Worm (Caenorhabditis elegans) whole organism, L4/young adult: ENCODE results near the gene tag-293.

Experiments used
- W03F9.2 ChIP-seq: fragments of 150-350 bp; optimal IDR thresholded peaks from 2 replicates; lab custom pipeline; 2014; ENCODE audit warnings: missing biosample characterization, missing genetic modification characterization
- dao-5 ChIP-seq: sonication (generic microtip); optimal IDR thresholded peaks from 2 replicates; lab custom pipeline; 2016; ENCODE audit warnings: missing genotype, missing genetic modification characterization, moderate library complexity, missing compliant biosample characterization
- him-1 ChIP-seq: sonication (generic microtip); optimal IDR thresholded peaks from 2 replicates; lab custom pipeline; 2016; ENCODE audit warnings: missing genotype, missing genetic modification reagents, missing genetic modification characterization, missing compliant biosample characterization

DNA sequence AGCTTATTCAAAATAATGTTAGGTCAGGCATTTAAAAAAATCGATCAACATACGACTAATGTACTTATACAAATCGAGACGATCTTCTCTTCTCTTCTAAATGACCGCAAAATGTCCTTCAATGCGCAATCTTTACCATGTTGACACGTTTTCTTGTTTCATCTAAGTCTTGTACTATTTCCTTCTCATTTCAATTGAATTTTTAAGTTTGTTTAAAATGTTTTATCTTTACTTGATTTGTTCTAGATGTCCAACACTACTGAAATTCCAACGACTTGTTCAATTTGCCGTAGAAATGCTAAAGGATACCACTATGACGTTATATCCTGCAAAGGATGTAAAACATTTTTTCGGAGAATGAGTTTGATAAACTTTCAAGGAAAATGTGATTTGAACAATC lies 13.4 kb downstream of the tag-293 start, which contains the start of the genes nhr-263 and nhr-148:
- TF ChIP-seq him-1 (tag; lab: Kevin White, UChicago) = no peak
- TF ChIP-seq W03F9.2 (tag; lab: Kevin White, UChicago) = no peak
- no peak for TF ChIP-seq dao-5 (tag; lab: Kevin White, UChicago)
